Worm (Caenorhabditis elegans) whole organism, midembryonic: ENCODE measurements around the gene cdc-25.4.

Experiments
- T22C8.4 ChIP-seq: fragments of 200-800 bp; sonication (Bioruptor generic); IDR thresholded peaks from 2 replicates; pipeline ENCODE4 v1.3.6; 2022; ENCODE audit warnings: missing genetic modification characterization, missing compliant biosample characterization
- cog-1 ChIP-seq: sonication (generic microtip); optimal IDR thresholded peaks from 2 replicates; lab custom pipeline; 2016; ENCODE audit warnings: missing genetic modification characterization, missing compliant biosample characterization
- flt-1 ChIP-seq: fragments of 200-800 bp; sonication (Bioruptor generic); IDR thresholded peaks from 2 replicates; pipeline ENCODE4 v1.3.6; 2022; ENCODE audit warnings: missing genetic modification characterization, missing compliant biosample characterization
- klf-2 ChIP-seq: fragments of 200-800 bp; sonication (Bioruptor generic); conservative IDR thresholded peaks from 2 replicates; pipeline ENCODE4 v1.3.6; 2022; ENCODE audit warnings: missing genetic modification reagents, missing genetic modification characterization, missing compliant biosample characterization
- med-1 ChIP-seq: sonication (generic microtip); optimal IDR thresholded peaks from 2 replicates; lab custom pipeline; 2017; ENCODE audit warnings: missing genetic modification characterization, mild to moderate bottlenecking, missing compliant biosample characterization, antibody characterized with exemption, missing genetic modification reagents; ENCODE audit not compliant: insufficient read depth
- ref-1 ChIP-seq: fragments of 200-800 bp; sonication (Bioruptor generic); conservative IDR thresholded peaks from 2 replicates; pipeline ENCODE4 v1.3.6; 2022; ENCODE audit warnings: missing genetic modification reagents, missing genetic modification characterization, missing compliant biosample characterization
- tab-1 ChIP-seq: fragments of 200-800 bp; sonication (Bioruptor generic); IDR thresholded peaks from 2 replicates; pipeline ENCODE4 v1.3.6; 2022; ENCODE audit warnings: missing genetic modification characterization, missing compliant biosample characterization
- ztf-23 ChIP-seq: fragments of 200-800 bp; sonication (Bioruptor generic); IDR thresholded peaks from 2 replicates; pipeline ENCODE4 v1.3.6; 2022; ENCODE audit warnings: missing genetic modification reagents, missing genetic modification characterization, missing compliant biosample characterization
- ztf-29 ChIP-seq: fragments of 200-800 bp; sonication (Bioruptor generic); IDR thresholded peaks from 2 replicates; pipeline ENCODE4 v1.3.6; 2022; ENCODE audit warnings: missing genetic modification reagents, missing genetic modification characterization, missing compliant biosample characterization

cdc-25.4 gene

ce11 chrII:10189369-10189768, at the start of gene cdc-25.4:
cdc-25.4 (minus strand) TSS chrII:10189469.
- no peak for TF ChIP-seq tab-1 (GFP tag; lab: Robert Waterston, UW)
- no peak for TF ChIP-seq ztf-29 (GFP tag; lab: Robert Waterston, UW)
- no peak for TF ChIP-seq T22C8.4 (GFP tag; lab: Robert Waterston, UW)
- TF ChIP-seq cog-1 (tag; lab: Kevin White, UChicago), result no peak

ce11 chrII:10234398-10234797, 45.1 kb upstream of the cdc-25.4 start, which contains the start of gene ubxn-5:
ubxn-5 (minus strand) TSS chrII:10234498.
- TF ChIP-seq klf-2 (GFP tag; lab: Robert Waterston, UW), result no peak
- TF ChIP-seq ref-1 (GFP tag; lab: Robert Waterston, UW), result no peak
- no peak for TF ChIP-seq flt-1 (GFP tag; lab: Robert Waterston, UW)
- TF ChIP-seq med-1, result no peak
- TF ChIP-seq ztf-23 (GFP tag; lab: Robert Waterston, UW), result no peak
- no peak for TF ChIP-seq ztf-29 (GFP tag; lab: Robert Waterston, UW)
- TF ChIP-seq T22C8.4 (GFP tag; lab: Robert Waterston, UW), result no peak
- no peak for TF ChIP-seq cog-1 (tag; lab: Kevin White, UChicago)
- TF ChIP-seq tab-1 (GFP tag; lab: Robert Waterston, UW), result no peak

- TF ChIP-seq klf-2 (GFP tag; lab: Robert Waterston, UW) (no peak), ztf-23 (GFP tag; lab: Robert Waterston, UW) (no peak), tab-1 (GFP tag; lab: Robert Waterston, UW) (no peak), ztf-29 (GFP tag; lab: Robert Waterston, UW) (no peak), med-1 (no peak), cog-1 (tag; lab: Kevin White, UChicago) (no peak), flt-1 (GFP tag; lab: Robert Waterston, UW) (no peak), ref-1 (GFP tag; lab: Robert Waterston, UW) (no peak), T22C8.4 (GFP tag; lab: Robert Waterston, UW) (no peak)
These were observed 42.6 kb upstream of the cdc-25.4 start for ce11 chrII:10231874-10232273.

ce11 chrII:10230972-10231371, 41.7 kb upstream of the cdc-25.4 start, which contains the start of gene T01E8.8:
T01E8.8 (plus strand) TSS chrII:10231272.
- no peak for TF ChIP-seq ztf-23 (GFP tag; lab: Robert Waterston, UW)
- no peak for TF ChIP-seq T22C8.4 (GFP tag; lab: Robert Waterston, UW)
- TF ChIP-seq med-1, result no peak
- no peak for TF ChIP-seq ztf-29 (GFP tag; lab: Robert Waterston, UW)
- TF ChIP-seq cog-1 (tag; lab: Kevin White, UChicago), result no peak
- TF ChIP-seq tab-1 (GFP tag; lab: Robert Waterston, UW), result no peak
- TF ChIP-seq klf-2 (GFP tag; lab: Robert Waterston, UW), result no peak
- no peak for TF ChIP-seq ref-1 (GFP tag; lab: Robert Waterston, UW)
- TF ChIP-seq flt-1 (GFP tag; lab: Robert Waterston, UW), result no peak

ce11 chrII:10227030-10227429, 37.8 kb upstream of the cdc-25.4 start, which contains the start of gene srh-135:
srh-135 (minus strand) TSS chrII:10227130.
- TF ChIP-seq ztf-23 (GFP tag; lab: Robert Waterston, UW) (no peak), flt-1 (GFP tag; lab: Robert Waterston, UW) (no peak), med-1 (no peak), ztf-29 (GFP tag; lab: Robert Waterston, UW) (no peak), T22C8.4 (GFP tag; lab: Robert Waterston, UW) (no peak), tab-1 (GFP tag; lab: Robert Waterston, UW) (no peak), cog-1 (tag; lab: Kevin White, UChicago) (no peak), klf-2 (GFP tag; lab: Robert Waterston, UW) (no peak), ref-1 (GFP tag; lab: Robert Waterston, UW) (no peak)

- TF ChIP-seq klf-2 (GFP tag; lab: Robert Waterston, UW) (no peak), tab-1 (GFP tag; lab: Robert Waterston, UW) (no peak), flt-1 (GFP tag; lab: Robert Waterston, UW) (no peak)
These were observed 33.3 kb upstream of the cdc-25.4 start, which contains the start of gene plc-3 for ce11 chrII:10222577-10222976. plc-3 (plus strand) TSS chrII:10222877.

ce11 chrII:10221627-10222026, 32.4 kb upstream of the cdc-25.4 start:
- TF ChIP-seq tab-1 (GFP tag; lab: Robert Waterston, UW) (no peak), klf-2 (GFP tag; lab: Robert Waterston, UW) (no peak), ref-1 (GFP tag; lab: Robert Waterston, UW) (no peak), med-1 (no peak), cog-1 (tag; lab: Kevin White, UChicago) (no peak), T22C8.4 (GFP tag; lab: Robert Waterston, UW) (no peak), ztf-29 (GFP tag; lab: Robert Waterston, UW) (no peak), ztf-23 (GFP tag; lab: Robert Waterston, UW) (no peak), flt-1 (GFP tag; lab: Robert Waterston, UW) (no peak)

- no peak for TF ChIP-seq cog-1 (tag; lab: Kevin White, UChicago)
- TF ChIP-seq ref-1 (GFP tag; lab: Robert Waterston, UW), result no peak
- no peak for TF ChIP-seq ztf-23 (GFP tag; lab: Robert Waterston, UW)
- TF ChIP-seq klf-2 (GFP tag; lab: Robert Waterston, UW), result no peak
- TF ChIP-seq ztf-29 (GFP tag; lab: Robert Waterston, UW), result no peak
- TF ChIP-seq med-1, result no peak
- TF ChIP-seq T22C8.4 (GFP tag; lab: Robert Waterston, UW), result no peak
- TF ChIP-seq tab-1 (GFP tag; lab: Robert Waterston, UW), result no peak
- no peak for TF ChIP-seq flt-1 (GFP tag; lab: Robert Waterston, UW)
These were observed 31.4 kb upstream of the cdc-25.4 start for ce11 chrII:10220631-10221030.

ce11 chrII:10218171-10218570, 28.9 kb upstream of the cdc-25.4 start, which contains the start of gene ref-1:
ref-1 (plus strand) TSS chrII:10218471.
- TF ChIP-seq tab-1 (GFP tag; lab: Robert Waterston, UW), result no peak
- TF ChIP-seq flt-1 (GFP tag; lab: Robert Waterston, UW), result no peak
- no peak for TF ChIP-seq cog-1 (tag; lab: Kevin White, UChicago)
- TF ChIP-seq ztf-23 (GFP tag; lab: Robert Waterston, UW), result no peak
